Worm (Caenorhabditis elegans) whole organism, L3 larva: ENCODE measurements around the gene snf-10.

ENCODE experiments used
- R02D3.7 ChIP-seq: fragments of 150-350 bp; optimal IDR thresholded peaks from 2 replicates; lab custom pipeline; 2014; ENCODE audit warnings: missing biosample characterization, missing genetic modification characterization
- ZK546.5 ChIP-seq: sonication (generic microtip); optimal IDR thresholded peaks from 2 replicates; lab custom pipeline; 2017; ENCODE audit warnings: missing biosample characterization, missing genetic modification characterization
- ama-1 ChIP-seq: fragments of 150-350 bp; optimal IDR thresholded peaks from 2 replicates; lab custom pipeline; 2018
- ceh-16 ChIP-seq: sonication (generic microtip); optimal IDR thresholded peaks from 2 replicates; lab custom pipeline; 2017; ENCODE audit warnings: missing biosample characterization, missing genetic modification characterization
- daf-12 ChIP-seq: fragments of 150-350 bp; optimal IDR thresholded peaks from 2 replicates; lab custom pipeline; 2014; ENCODE audit warnings: missing biosample characterization, missing genetic modification reagents, missing genetic modification characterization
- egl-5 ChIP-seq: fragments of 150-350 bp; optimal IDR thresholded peaks from 2 replicates; lab custom pipeline; 2017; ENCODE audit warnings: missing biosample characterization, missing genetic modification reagents, missing genetic modification characterization, inconsistent platforms
- elt-1 ChIP-seq: fragments of 150-350 bp; optimal IDR thresholded peaks from 2 replicates; lab custom pipeline; 2014; ENCODE audit warnings: missing biosample characterization, missing genetic modification characterization
- elt-2 ChIP-seq: sonication (generic microtip); optimal IDR thresholded peaks from 2 replicates; lab custom pipeline; 2016; ENCODE audit warnings: missing genetic modification reagents, mild to moderate bottlenecking, missing genetic modification characterization, missing compliant biosample characterization
- elt-3 ChIP-seq, 3 experiments: fragments of 150-350 bp in 1 of 3; sonication (generic microtip) in 2 of 3; optimal IDR thresholded peaks; 2 replicates in 2 of 3; 4 replicates in 1 of 3; lab custom pipeline; 2014 to 2017; ENCODE audit warnings: missing biosample characterization in 3 of 3, missing genetic modification characterization in 3 of 3
- jun-1 ChIP-seq: fragments of 150-350 bp; optimal IDR thresholded peaks from 2 replicates; lab custom pipeline; 2014; ENCODE audit warnings: missing biosample characterization, missing genetic modification reagents, missing genetic modification characterization
- lin-39 ChIP-seq: fragments of 150-350 bp; optimal IDR thresholded peaks from 2 replicates; lab custom pipeline; 2018; ENCODE audit warnings: missing biosample characterization, missing genetic modification reagents, missing genetic modification characterization
- nfya-1 ChIP-seq: sonication (generic microtip); optimal IDR thresholded peaks from 2 replicates; lab custom pipeline; 2017; ENCODE audit warnings: missing genetic modification characterization, mild to moderate bottlenecking, missing compliant biosample characterization, antibody characterized with exemption, moderate library complexity; ENCODE audit not compliant: insufficient read depth
- nhr-12 ChIP-seq: fragments of 150-350 bp; optimal IDR thresholded peaks from 2 replicates; lab custom pipeline; 2014; ENCODE audit warnings: missing biosample characterization, missing genetic modification characterization
- nhr-23 ChIP-seq: fragments of 150-350 bp; optimal IDR thresholded peaks from 2 replicates; lab custom pipeline; 2014; ENCODE audit warnings: missing biosample characterization, missing genetic modification reagents, missing genetic modification characterization
- nhr-28 ChIP-seq: fragments of 150-350 bp; optimal IDR thresholded peaks from 2 replicates; lab custom pipeline; 2014; ENCODE audit warnings: missing biosample characterization, missing genetic modification characterization
- nhr-67 ChIP-seq: fragments of 150-350 bp; optimal IDR thresholded peaks from 2 replicates; lab custom pipeline; 2014; ENCODE audit warnings: missing biosample characterization, missing genetic modification characterization
- nhr-76 ChIP-seq: fragments of 150-350 bp; sonication (generic microtip); optimal IDR thresholded peaks from 5 replicates; lab custom pipeline; 2014; ENCODE audit warnings: missing biosample characterization, missing genetic modification characterization
- nhr-77 ChIP-seq: fragments of 150-350 bp; optimal IDR thresholded peaks from 2 replicates; lab custom pipeline; 2014; ENCODE audit warnings: missing biosample characterization, missing genetic modification characterization
- pha-4 ChIP-seq: fragments of 150-350 bp; optimal IDR thresholded peaks from 2 replicates; lab custom pipeline; 2014; ENCODE audit warnings: missing biosample characterization, missing genetic modification reagents, missing genetic modification characterization
- pqm-1 ChIP-seq: fragments of 150-350 bp; optimal IDR thresholded peaks from 2 replicates; lab custom pipeline; 2017; ENCODE audit warnings: missing biosample characterization, missing genetic modification characterization, inconsistent platforms
- sea-2 ChIP-seq: fragments of 150-350 bp; sonication (generic microtip); optimal IDR thresholded peaks from 4 replicates; lab custom pipeline; 2014; ENCODE audit warnings: missing biosample characterization, missing genetic modification reagents, missing genetic modification characterization
- skn-1 ChIP-seq: fragments of 150-350 bp; optimal IDR thresholded peaks from 2 replicates; lab custom pipeline; 2014; ENCODE audit warnings: missing biosample characterization, missing genetic modification characterization
- ztf-11 ChIP-seq: fragments of 150-350 bp; optimal IDR thresholded peaks from 2 replicates; lab custom pipeline; 2014; ENCODE audit warnings: missing biosample characterization, missing genetic modification characterization
- ztf-4 ChIP-seq: fragments of 150-350 bp; optimal IDR thresholded peaks from 2 replicates; lab custom pipeline; 2014; ENCODE audit warnings: missing biosample characterization, missing genetic modification characterization

snf-10 gene

ce11 chrV:10402804-10403203 lies 37.8 kb downstream of the snf-10 start, which contains the start of gene F15H10.8:
Gene F15H10.8, minus strand, starts transcription at chrV:10402904.
- TF ChIP-seq ZK546.5 (tag; lab: Kevin White, UChicago) (no peak), nhr-12 (tag; lab: Kevin White, UChicago) (no peak), lin-39 (tag; lab: Kevin White, UChicago) (no peak), R02D3.7 (tag; lab: Kevin White, UChicago) (no peak), ama-1 (no peak), skn-1 (tag; lab: Kevin White, UChicago) (no peak), nhr-28 (tag; lab: Kevin White, UChicago) (no peak), ceh-16 (no peak), elt-2 (tag; lab: Kevin White, UChicago) (no peak), sea-2 (no peak)

- peak; percentile 96 for TF ChIP-seq elt-2 (tag; lab: Kevin White, UChicago)
- peak; percentile 53 for TF ChIP-seq pha-4
- TF ChIP-seq nhr-77 (tag; lab: Kevin White, UChicago) = no peak
- peak; percentile 14 for TF ChIP-seq jun-1 (tag; lab: Kevin White, UChicago)
- TF ChIP-seq nhr-76 (tag; lab: Kevin White, UChicago) = no peak
- TF ChIP-seq pqm-1 (tag; lab: Kevin White, UChicago) = peak; percentile 80
Measured at ce11 chrV:10399290-10399689, 41.3 kb downstream of the snf-10 start.

- TF ChIP-seq R02D3.7 (tag; lab: Kevin White, UChicago) (no peak), jun-1 (tag; lab: Kevin White, UChicago) (no peak), pha-4 (peak; percentile 9), elt-2 (tag; lab: Kevin White, UChicago) (peak; percentile 62), ztf-11 (no peak), pqm-1 (tag; lab: Kevin White, UChicago) (peak; percentile 60), egl-5 (no peak)
- TF ChIP-seq, all 47 proteins: peak for 3
Measured at ce11 chrV:10398431-10398830, 42.2 kb downstream of the snf-10 start, which contains the start of gene ugt-2. Gene ugt-2, plus strand, starts transcription at chrV:10398801.

- no peak for TF ChIP-seq ztf-11
- TF ChIP-seq nhr-67 (tag; lab: Kevin White, UChicago) = no peak
- peak; percentile 59 for TF ChIP-seq pqm-1 (tag; lab: Kevin White, UChicago)
- TF ChIP-seq nhr-12 (tag; lab: Kevin White, UChicago) = no peak
- TF ChIP-seq elt-2 (tag; lab: Kevin White, UChicago) = peak; percentile 53
- TF ChIP-seq elt-1 (tag; lab: Kevin White, UChicago) = no peak
- no peak for TF ChIP-seq nfya-1
- TF ChIP-seq nhr-28 (tag; lab: Kevin White, UChicago) = no peak
- TF ChIP-seq, all 47 proteins: peak for 2
Measured at ce11 chrV:10395173-10395766, 45.4 kb downstream of the snf-10 start, which contains the start of the genes col-151 and ugt-1. Gene col-151, minus strand, starts transcription at chrV:10395223. Gene ugt-1, plus strand, starts transcription at chrV:10395663.

- TF ChIP-seq sea-2 = no peak
- TF ChIP-seq daf-12 (tag; lab: Kevin White, UChicago) = no peak
- no peak for TF ChIP-seq elt-3 (tag; optimal IDR thresholded peaks at IDR 0.05; lab: Kevin White, UChicago)
- no peak for TF ChIP-seq nhr-23 (tag; lab: Kevin White, UChicago)
- no peak for TF ChIP-seq ztf-4
Measured at ce11 chrV:10393708-10394107, 46.9 kb downstream of the snf-10 start.
